Fruit fly (Drosophila melanogaster) whole organism, pupa: ENCODE measurements around the gene bab1.

Source experiments
- CG10348 ChIP-seq: fragments of 200-800 bp; sonication (Bioruptor generic); IDR thresholded peaks from 2 replicates; pipeline ENCODE4 v1.3.6; 2022; ENCODE audit warnings: missing biosample characterization, missing genetic modification characterization
- CG12605 ChIP-seq: fragments of 200-800 bp; sonication (Bioruptor generic); IDR thresholded peaks from 2 replicates; pipeline ENCODE4 v1.3.6; 2022; ENCODE audit warnings: missing biosample characterization, missing genetic modification characterization
- CG13204 ChIP-seq: fragments of 200-800 bp; sonication (Bioruptor generic); optimal IDR thresholded peaks from 2 replicates; lab custom pipeline; 2018; ENCODE audit warnings: missing biosample characterization, mild to moderate bottlenecking, missing genetic modification characterization, moderate library complexity
- CG14655 ChIP-seq: fragments of 200-800 bp; sonication (Bioruptor generic); optimal IDR thresholded peaks from 3 replicates; lab custom pipeline; 2017; ENCODE audit warnings: mild to moderate bottlenecking, missing biosample characterization, missing genetic modification reagents, missing genetic modification characterization
- CG15710 ChIP-seq: fragments of 200-800 bp; sonication (Bioruptor generic); optimal IDR thresholded peaks from 2 replicates; lab custom pipeline; 2018; ENCODE audit warnings: missing biosample characterization, mild to moderate bottlenecking, missing genetic modification characterization, moderate library complexity
- CG17806 ChIP-seq: fragments of 200-800 bp; sonication (Bioruptor generic); optimal IDR thresholded peaks from 2 replicates; lab custom pipeline; 2018; ENCODE audit warnings: missing biosample characterization, mild to moderate bottlenecking, missing genetic modification characterization, moderate library complexity
- CG32121 ChIP-seq: fragments of 200-800 bp; sonication (Bioruptor generic); IDR thresholded peaks from 2 replicates; pipeline ENCODE4 v1.3.6; 2022; ENCODE audit warnings: missing biosample characterization, missing genetic modification characterization
- CG34367 ChIP-seq: fragments of 200-800 bp; sonication (Bioruptor generic); optimal IDR thresholded peaks from 2 replicates; lab custom pipeline; 2018; ENCODE audit warnings: missing biosample characterization, mild to moderate bottlenecking, missing genetic modification characterization
- CG4496 ChIP-seq: fragments of 200-800 bp; sonication (Bioruptor generic); IDR thresholded peaks from 3 replicates; pipeline ENCODE4 v1.3.6; 2022; ENCODE audit warnings: missing biosample characterization, missing genetic modification characterization
- CG8159 ChIP-seq: fragments of 200-800 bp; sonication (Bioruptor generic); optimal IDR thresholded peaks from 3 replicates; lab custom pipeline; 2018; ENCODE audit warnings: missing biosample characterization, mild to moderate bottlenecking, missing genetic modification characterization, moderate library complexity
- CG8301 ChIP-seq: fragments of 200-800 bp; sonication (Bioruptor generic); optimal IDR thresholded peaks from 2 replicates; lab custom pipeline; 2018; ENCODE audit warnings: missing biosample characterization, mild to moderate bottlenecking, missing genetic modification characterization
- CG9948 ChIP-seq: fragments of 200-800 bp; sonication (Bioruptor generic); optimal IDR thresholded peaks from 2 replicates; lab custom pipeline; 2018; ENCODE audit warnings: missing biosample characterization, mild to moderate bottlenecking, missing genetic modification characterization, moderate library complexity
- D1 ChIP-seq: fragments of 200-800 bp; sonication (Bioruptor generic); optimal IDR thresholded peaks from 2 replicates; lab custom pipeline; 2018; ENCODE audit warnings: missing biosample characterization, mild to moderate bottlenecking, missing genetic modification characterization, moderate library complexity
- EcR ChIP-seq: fragments of 200-800 bp; sonication (Bioruptor generic); optimal IDR thresholded peaks from 3 replicates; lab custom pipeline; 2019; ENCODE audit warnings: missing biosample characterization, missing genetic modification characterization, mild to moderate bottlenecking, moderate library complexity, missing genetic modification reagents
- Ets98B ChIP-seq: fragments of 200-800 bp; sonication (Bioruptor generic); IDR thresholded peaks from 2 replicates; pipeline ENCODE4 v1.3.6; 2022; ENCODE audit warnings: missing biosample characterization, missing genetic modification characterization
- Pif1A ChIP-seq: fragments of 200-800 bp; sonication (Bioruptor generic); optimal IDR thresholded peaks from 3 replicates; lab custom pipeline; 2016; ENCODE audit warnings: missing biosample characterization, missing genetic modification characterization
- Pif1B ChIP-seq: fragments of 200-800 bp; sonication (Bioruptor generic); optimal IDR thresholded peaks from 3 replicates; lab custom pipeline; 2016; ENCODE audit warnings: missing biosample characterization, missing genetic modification characterization
- Snoo ChIP-seq: fragments of 200-800 bp; sonication (Bioruptor generic); optimal IDR thresholded peaks from 3 replicates; lab custom pipeline; 2017; ENCODE audit warnings: missing biosample characterization, mild to moderate bottlenecking, missing genetic modification characterization, inconsistent platforms
- fd96Ca ChIP-seq: fragments of 200-800 bp; sonication (Bioruptor generic); IDR thresholded peaks from 3 replicates; pipeline ENCODE4 v1.3.6; 2022; ENCODE audit warnings: missing biosample characterization, missing genetic modification characterization
- gl ChIP-seq: fragments of 200-800 bp; sonication (Bioruptor generic); optimal IDR thresholded peaks from 2 replicates; lab custom pipeline; 2018; ENCODE audit warnings: missing biosample characterization, mild to moderate bottlenecking, missing genetic modification characterization
- rn ChIP-seq: fragments of 200-800 bp; sonication (Bioruptor generic); IDR thresholded peaks from 2 replicates; pipeline ENCODE4 v1.3.6; 2022; ENCODE audit warnings: missing biosample characterization, missing genetic modification characterization

bab1 gene

dm6 chr3L:1062463-1062862 lies 38.4 kb downstream of the bab1 start:
- no peak for TF ChIP-seq CG4496 (GFP tag; lab: Robert Waterston, UW)
- TF ChIP-seq Snoo (tag; lab: Kevin White, UChicago) = no peak
- TF ChIP-seq Pif1A (GFP tag; lab: Kevin White, UChicago) = no peak
- no peak for TF ChIP-seq CG12605 (GFP tag; lab: Robert Waterston, UW)
- TF ChIP-seq CG32121 (GFP tag; lab: Robert Waterston, UW) = no peak
- no peak for TF ChIP-seq CG8301 (tag; lab: Kevin White, UChicago)
- no peak for TF ChIP-seq CG9948
- no peak for TF ChIP-seq D1
- no peak for TF ChIP-seq rn (GFP tag; lab: Robert Waterston, UW)
- TF ChIP-seq CG17806 = no peak
- TF ChIP-seq EcR (GFP tag; lab: Kevin White, UChicago) = no peak
- TF ChIP-seq CG34367 (tag; lab: Kevin White, UChicago) = no peak
- no peak for TF ChIP-seq CG15710
- TF ChIP-seq Ets98B (GFP tag; lab: Robert Waterston, UW) = no peak
- no peak for TF ChIP-seq CG13204 (GFP tag; lab: Kevin White, UChicago)
- no peak for TF ChIP-seq CG10348 (GFP tag; lab: Robert Waterston, UW)
- TF ChIP-seq CG14655 (GFP tag; lab: Kevin White, UChicago) = no peak
- TF ChIP-seq Pif1B = no peak
- TF ChIP-seq gl = no peak

DNA sequence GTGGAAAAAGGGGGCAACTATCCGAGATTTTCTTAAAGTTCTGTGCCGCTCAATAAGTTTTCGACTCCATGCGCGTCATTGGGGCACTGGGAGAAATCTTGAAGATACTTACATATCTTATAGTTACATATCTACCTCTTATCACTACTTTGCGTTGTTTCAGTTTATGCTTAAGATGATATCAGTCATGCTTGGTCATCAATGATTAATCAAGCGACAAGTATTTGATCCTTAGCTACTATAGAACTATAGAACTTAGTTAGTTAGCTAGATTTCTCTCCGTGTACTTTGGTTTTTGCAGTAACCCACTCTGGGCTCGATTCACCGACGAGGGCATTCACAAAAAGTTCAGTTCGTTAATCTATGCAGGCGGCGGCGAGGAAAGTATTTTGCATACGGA lies 45.0 kb downstream of the bab1 start:
- TF ChIP-seq CG17806 (no peak), CG10348 (GFP tag; lab: Robert Waterston, UW) (no peak), rn (GFP tag; lab: Robert Waterston, UW) (no peak), Ets98B (GFP tag; lab: Robert Waterston, UW) (no peak), CG8159 (no peak), EcR (GFP tag; lab: Kevin White, UChicago) (no peak), gl (no peak), CG13204 (GFP tag; lab: Kevin White, UChicago) (no peak), D1 (no peak), CG32121 (GFP tag; lab: Robert Waterston, UW) (no peak), CG8301 (tag; lab: Kevin White, UChicago) (no peak)

DNA sequence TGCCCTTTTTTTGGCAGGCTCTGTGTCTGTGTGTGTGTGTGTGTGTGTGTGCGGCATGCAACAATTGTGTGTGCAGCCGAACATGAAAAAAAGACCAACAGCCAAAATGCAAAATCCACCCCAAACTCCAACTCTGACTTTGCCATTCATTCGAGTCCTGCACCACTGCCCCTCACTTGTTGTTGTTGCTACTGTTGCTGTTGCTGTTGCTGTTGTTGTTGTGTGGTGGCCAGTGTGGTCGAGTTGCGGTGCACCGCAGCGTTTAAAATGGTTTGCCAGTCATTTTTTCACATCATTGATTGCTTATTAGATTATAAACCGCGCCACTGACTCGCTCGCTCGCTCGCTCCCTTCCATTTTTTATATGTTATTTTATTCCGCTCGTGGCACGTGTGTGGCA lies 54.5 kb downstream of the bab1 start:
- TF ChIP-seq CG32121 (GFP tag; lab: Robert Waterston, UW) (no peak), CG14655 (GFP tag; lab: Kevin White, UChicago) (no peak), rn (GFP tag; lab: Robert Waterston, UW) (no peak), CG13204 (GFP tag; lab: Kevin White, UChicago) (no peak), Ets98B (GFP tag; lab: Robert Waterston, UW) (no peak), CG15710 (no peak), CG12605 (GFP tag; lab: Robert Waterston, UW) (no peak), D1 (no peak), CG8301 (tag; lab: Kevin White, UChicago) (no peak), Pif1B (no peak), CG34367 (tag; lab: Kevin White, UChicago) (no peak), CG4496 (GFP tag; lab: Robert Waterston, UW) (no peak), Snoo (tag; lab: Kevin White, UChicago) (no peak), CG9948 (no peak), Pif1A (GFP tag; lab: Kevin White, UChicago) (no peak), CG17806 (no peak), CG8159 (no peak), gl (no peak), CG10348 (GFP tag; lab: Robert Waterston, UW) (no peak)

DNA sequence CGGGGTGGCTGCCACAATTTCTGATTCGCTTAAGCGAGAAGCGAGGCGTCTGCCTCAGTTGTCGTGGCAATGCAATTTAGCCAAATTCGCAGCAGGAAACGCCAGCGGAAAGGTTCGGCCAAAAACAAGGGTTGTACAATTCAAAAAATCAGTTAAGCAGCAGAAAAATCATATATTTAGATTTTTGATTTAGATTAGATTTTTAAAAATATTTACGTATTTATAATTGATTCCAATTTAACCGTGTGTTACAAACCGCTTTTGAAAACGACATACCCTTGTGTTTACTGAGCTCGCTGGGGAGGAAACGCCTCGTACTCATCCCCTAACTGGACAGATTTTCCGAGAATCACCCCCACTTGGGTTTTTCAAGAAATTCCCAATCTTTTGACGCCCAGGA lies 57.4 kb downstream of the bab1 start:
- TF ChIP-seq CG17806 (no peak), CG10348 (GFP tag; lab: Robert Waterston, UW) (no peak)
- TF ChIP-seq, all 21 proteins: peak for 0

DNA sequence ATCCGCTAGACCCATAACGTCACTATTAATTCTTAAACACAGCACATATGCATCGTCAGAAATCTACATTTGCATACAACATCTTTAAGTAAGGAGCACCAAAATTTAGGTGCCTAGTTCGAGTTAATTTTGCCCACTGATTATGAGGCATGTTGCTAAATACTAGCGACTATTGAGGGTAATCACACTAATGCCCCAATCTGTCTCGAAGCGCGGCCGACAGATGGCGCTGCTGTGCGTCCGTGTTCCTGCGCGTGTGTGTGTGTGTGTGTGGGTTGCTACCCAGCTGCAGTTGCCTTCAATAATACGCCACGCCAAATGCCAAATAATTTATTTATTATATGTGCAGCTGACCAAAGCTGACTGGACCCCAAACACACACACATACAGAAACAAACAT lies 59.5 kb downstream of the bab1 start:
- no peak for TF ChIP-seq CG13204 (GFP tag; lab: Kevin White, UChicago)
- TF ChIP-seq CG8159 = no peak
- no peak for TF ChIP-seq gl
- TF ChIP-seq Pif1A (GFP tag; lab: Kevin White, UChicago) = no peak
- TF ChIP-seq CG4496 (GFP tag; lab: Robert Waterston, UW) = no peak

DNA sequence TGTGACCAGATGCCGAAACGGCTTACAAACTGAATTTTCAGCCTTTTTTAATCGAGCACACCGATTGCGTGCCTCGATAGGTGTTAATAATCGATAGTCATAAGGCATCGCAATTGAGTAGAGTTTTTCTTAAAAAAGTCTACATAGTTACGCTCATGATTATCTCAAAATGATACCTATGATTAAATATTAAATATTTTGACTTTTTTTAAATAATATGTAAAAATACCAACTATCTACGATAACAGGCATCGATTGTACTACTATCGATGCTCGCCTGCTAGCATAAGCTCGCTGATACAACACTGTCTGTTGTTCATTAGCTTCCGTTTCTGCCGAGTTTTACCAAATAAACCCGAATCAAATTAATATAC lies 66.0 kb downstream of the bab1 start:
- TF ChIP-seq CG9948 (no peak), CG17806 (no peak), CG15710 (peak; percentile 12), CG8159 (peak; percentile 17), CG13204 (GFP tag; lab: Kevin White, UChicago) (no peak), fd96Ca (GFP tag; lab: Robert Waterston, UW) (no peak), CG4496 (GFP tag; lab: Robert Waterston, UW) (peak; percentile 41; the same call in 1 of the 3 replicates), CG34367 (tag; lab: Kevin White, UChicago) (no peak)

- TF ChIP-seq CG12605 (GFP tag; lab: Robert Waterston, UW) (no peak), gl (no peak), CG32121 (GFP tag; lab: Robert Waterston, UW) (peak; percentile 31; the same call in 1 of the 2 replicates)
Measured at dm6 chr3L:1034190-1034886, 66.6 kb downstream of the bab1 start, which contains the start of the genes CG9205 and trio. TSS of gene CG9205 (plus strand) at chr3L:1034697. TSS of gene trio (minus strand) at chr3L:1034875.
